Worm (Caenorhabditis elegans) whole organism, L2 larva: ENCODE data around the gene W02D7.4.
A peak's percentile ranks its signal among the peaks of the same experiment; 100 is the strongest.

ENCODE experiments used
- C34F6.9 ChIP-seq: fragments of 150-350 bp; optimal IDR thresholded peaks from 2 replicates; lab custom pipeline; 2014; ENCODE audit warnings: missing biosample characterization, missing genetic modification characterization
- F13H6.1 ChIP-seq: sonication (generic microtip); optimal IDR thresholded peaks from 2 replicates; lab custom pipeline; 2016; ENCODE audit warnings: missing genetic modification characterization, missing compliant biosample characterization
- R02D3.7 ChIP-seq: fragments of 150-350 bp; optimal IDR thresholded peaks from 2 replicates; lab custom pipeline; 2014; ENCODE audit warnings: missing biosample characterization, missing genetic modification characterization
- Y55F3AM.14 ChIP-seq: fragments of 200-800 bp; sonication (Bioruptor generic); optimal IDR thresholded peaks from 2 replicates; lab custom pipeline; 2018; ENCODE audit warnings: mild to moderate bottlenecking, missing genetic modification characterization, missing compliant biosample characterization
- ZK546.5 ChIP-seq: sonication (generic microtip); optimal IDR thresholded peaks from 2 replicates; lab custom pipeline; 2017; ENCODE audit warnings: missing biosample characterization, missing genetic modification characterization
- alr-1 ChIP-seq: fragments of 150-350 bp; optimal IDR thresholded peaks from 2 replicates; lab custom pipeline; 2014; ENCODE audit warnings: missing biosample characterization, missing genetic modification characterization
- aly-2 ChIP-seq: fragments of 150-350 bp; optimal IDR thresholded peaks from 2 replicates; lab custom pipeline; 2014; ENCODE audit warnings: missing biosample characterization, missing genetic modification characterization
- ama-1 ChIP-seq: fragments of 150-350 bp; optimal IDR thresholded peaks from 2 replicates; lab custom pipeline; 2018; ENCODE audit warnings: inconsistent platforms
- blmp-1 ChIP-seq: sonication (generic microtip); optimal IDR thresholded peaks from 2 replicates; lab custom pipeline; 2017; ENCODE audit warnings: missing genetic modification characterization, mild to moderate bottlenecking, missing compliant biosample characterization, antibody characterized with exemption, moderate library complexity; ENCODE audit not compliant: insufficient read depth
- ceh-16 ChIP-seq: fragments of 150-350 bp; optimal IDR thresholded peaks from 2 replicates; lab custom pipeline; 2014; ENCODE audit warnings: missing biosample characterization, missing genetic modification characterization
- crh-2 ChIP-seq: sonication (generic microtip); optimal IDR thresholded peaks from 2 replicates; lab custom pipeline; 2017; ENCODE audit warnings: missing biosample characterization, missing genetic modification characterization
- dmd-4 ChIP-seq: sonication (generic microtip); optimal IDR thresholded peaks from 2 replicates; lab custom pipeline; 2017; ENCODE audit warnings: missing biosample characterization, missing genetic modification characterization
- egl-27 ChIP-seq: sonication (generic microtip); optimal IDR thresholded peaks from 3 replicates; lab custom pipeline; 2017; ENCODE audit warnings: missing biosample characterization, missing genetic modification reagents, missing genetic modification characterization
- elt-1 ChIP-seq: fragments of 150-350 bp; optimal IDR thresholded peaks from 2 replicates; lab custom pipeline; 2014; ENCODE audit warnings: missing biosample characterization, missing genetic modification characterization
- elt-3 ChIP-seq: sonication (generic microtip); optimal IDR thresholded peaks from 2 replicates; lab custom pipeline; 2017; ENCODE audit warnings: missing biosample characterization, missing genetic modification characterization
- fos-1 ChIP-seq: fragments of 150-350 bp; optimal IDR thresholded peaks from 2 replicates; lab custom pipeline; 2014; ENCODE audit warnings: missing biosample characterization, missing genetic modification characterization
- gmeb-1 ChIP-seq: fragments of 150-350 bp; optimal IDR thresholded peaks from 2 replicates; lab custom pipeline; 2014; ENCODE audit warnings: missing biosample characterization, missing genetic modification characterization
- lin-13 ChIP-seq: fragments of 150-350 bp; optimal IDR thresholded peaks from 2 replicates; lab custom pipeline; 2014; ENCODE audit warnings: missing biosample characterization, missing genetic modification reagents, missing genetic modification characterization
- lin-39 ChIP-seq: fragments of 150-350 bp; optimal IDR thresholded peaks from 2 replicates; lab custom pipeline; 2014; ENCODE audit warnings: missing biosample characterization, missing genetic modification reagents, missing genetic modification characterization
- lsy-2 ChIP-seq, 2 experiments: fragments of 150-350 bp in 1 of 2; sonication (generic microtip) in 1 of 2; optimal IDR thresholded peaks; 2 replicates each; lab custom pipeline; 2014 to 2017; ENCODE audit warnings: missing biosample characterization in 2 of 2, missing genetic modification characterization in 2 of 2
- mab-5 ChIP-seq: fragments of 150-350 bp; optimal IDR thresholded peaks from 2 replicates; lab custom pipeline; 2014; ENCODE audit warnings: missing biosample characterization, missing genetic modification characterization
- mbf-1 ChIP-seq: sonication (generic microtip); optimal IDR thresholded peaks from 2 replicates; lab custom pipeline; 2017; ENCODE audit warnings: missing biosample characterization, missing genetic modification characterization
- mdl-1 ChIP-seq, 2 experiments: fragments of 150-350 bp in 1 of 2; sonication (generic microtip) in 1 of 2; optimal IDR thresholded peaks; 2 replicates each; lab custom pipeline; 2017; ENCODE audit warnings: missing biosample characterization in 2 of 2, missing genetic modification characterization in 2 of 2
- nhr-10 ChIP-seq: sonication (generic microtip); optimal IDR thresholded peaks from 2 replicates; lab custom pipeline; 2017; ENCODE audit warnings: missing biosample characterization, missing genetic modification characterization
- nhr-12 ChIP-seq: fragments of 150-350 bp; optimal IDR thresholded peaks from 2 replicates; lab custom pipeline; 2014; ENCODE audit warnings: missing biosample characterization, missing genetic modification characterization
- nhr-129 ChIP-seq: fragments of 150-350 bp; optimal IDR thresholded peaks from 2 replicates; lab custom pipeline; 2014; ENCODE audit warnings: missing biosample characterization, missing genetic modification characterization
- nhr-21 ChIP-seq: fragments of 150-350 bp; optimal IDR thresholded peaks from 2 replicates; lab custom pipeline; 2014; ENCODE audit warnings: missing biosample characterization, missing genetic modification characterization
- nhr-23 ChIP-seq: fragments of 150-350 bp; optimal IDR thresholded peaks from 2 replicates; lab custom pipeline; 2014; ENCODE audit warnings: missing biosample characterization, missing genetic modification reagents, missing genetic modification characterization
- nhr-237 ChIP-seq: fragments of 150-350 bp; optimal IDR thresholded peaks from 2 replicates; lab custom pipeline; 2014; ENCODE audit warnings: missing biosample characterization, missing genetic modification characterization
- nhr-25 ChIP-seq: fragments of 150-350 bp; sonication (generic microtip); optimal IDR thresholded peaks from 3 replicates; lab custom pipeline; 2014; ENCODE audit warnings: missing biosample characterization, missing genetic modification characterization
- nhr-77 ChIP-seq: fragments of 150-350 bp; optimal IDR thresholded peaks from 2 replicates; lab custom pipeline; 2014; ENCODE audit warnings: missing biosample characterization, missing genetic modification characterization
- peb-1 ChIP-seq: fragments of 150-350 bp; optimal IDR thresholded peaks from 2 replicates; lab custom pipeline; 2014; ENCODE audit warnings: missing biosample characterization, missing genetic modification characterization
- sem-4 ChIP-seq: fragments of 150-350 bp; optimal IDR thresholded peaks from 2 replicates; lab custom pipeline; 2014; ENCODE audit warnings: missing biosample characterization, missing genetic modification reagents, missing genetic modification characterization
- skn-1 ChIP-seq: sonication (generic microtip); optimal IDR thresholded peaks from 2 replicates; lab custom pipeline; 2017; ENCODE audit warnings: missing biosample characterization, missing genetic modification characterization
- sma-3 ChIP-seq: sonication (generic microtip); optimal IDR thresholded peaks from 2 replicates; lab custom pipeline; 2016; ENCODE audit warnings: missing genetic modification reagents, missing genetic modification characterization, missing compliant biosample characterization
- sma-9 ChIP-seq, 2 experiments: fragments of 150-350 bp in 1 of 2; sonication (generic microtip) in 1 of 2; optimal IDR thresholded peaks; 2 replicates each; lab custom pipeline; 2014 to 2016; ENCODE audit warnings: missing genetic modification characterization in 2 of 2, mild to moderate bottlenecking in 1 of 2, missing biosample characterization in 1 of 2, missing compliant biosample characterization in 1 of 2, missing genetic modification reagents in 1 of 2, moderate library complexity in 1 of 2
- snpc-4 ChIP-seq: fragments of 150-350 bp; optimal IDR thresholded peaks from 2 replicates; lab custom pipeline; 2014; ENCODE audit warnings: missing biosample characterization, missing genetic modification characterization
- unc-39 ChIP-seq: fragments of 150-350 bp; optimal IDR thresholded peaks from 2 replicates; lab custom pipeline; 2014; ENCODE audit warnings: missing biosample characterization, missing genetic modification characterization
- unc-55 ChIP-seq: fragments of 150-350 bp; sonication (generic microtip); optimal IDR thresholded peaks from 3 replicates; lab custom pipeline; 2014; ENCODE audit warnings: missing biosample characterization, missing genetic modification reagents, missing genetic modification characterization
- unc-62 ChIP-seq: fragments of 150-350 bp; optimal IDR thresholded peaks from 2 replicates; lab custom pipeline; 2014; ENCODE audit warnings: missing biosample characterization, missing genetic modification reagents, missing genetic modification characterization
- zag-1 ChIP-seq: fragments of 150-350 bp; optimal IDR thresholded peaks from 2 replicates; lab custom pipeline; 2014; ENCODE audit warnings: missing biosample characterization, missing genetic modification characterization
- ztf-1 ChIP-seq: fragments of 200-800 bp; sonication (Bioruptor generic); conservative IDR thresholded peaks from 2 replicates; pipeline ENCODE4 v1.3.6; 2022; ENCODE audit warnings: missing genetic modification characterization, missing compliant biosample characterization
- ztf-11 ChIP-seq: sonication (generic microtip); optimal IDR thresholded peaks from 2 replicates; lab custom pipeline; 2017; ENCODE audit warnings: missing biosample characterization, missing genetic modification characterization
- ztf-4 ChIP-seq: fragments of 150-350 bp; optimal IDR thresholded peaks from 2 replicates; lab custom pipeline; 2014; ENCODE audit warnings: missing biosample characterization, missing genetic modification characterization

W02D7.4 gene

DNA sequence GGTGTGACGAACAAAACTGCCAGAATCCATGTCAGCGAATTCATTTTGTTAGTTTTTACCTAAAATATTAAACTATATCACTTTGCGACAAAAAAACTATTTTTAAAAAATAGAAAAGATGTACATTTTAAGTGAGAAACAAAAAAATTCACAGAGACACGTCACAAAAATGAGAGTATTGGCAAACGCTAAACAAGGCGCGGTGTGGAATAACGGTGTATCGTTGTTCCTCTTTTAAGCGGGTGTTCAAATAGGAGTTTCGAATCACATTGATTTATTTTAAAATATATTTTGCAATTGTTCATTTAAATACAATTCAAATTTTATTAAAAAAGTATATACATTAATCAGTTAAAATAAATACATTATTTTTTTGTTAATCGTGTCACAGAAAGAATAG, 5.1 kb upstream of the W02D7.4 start, which contains the start of gene sel-9:
sel-9 (minus strand) TSS at position 59 of the 400 bp plus-strand sequence.
- TF ChIP-seq snpc-4 (tag; lab: Kevin White, UChicago) (peak; percentile 3), R02D3.7 (tag; lab: Kevin White, UChicago) (no peak), skn-1 (tag; lab: Kevin White, UChicago) (no peak), nhr-129 (peak; percentile 45), unc-55 (peak; percentile 79), ceh-16 (tag; lab: Kevin White, UChicago) (no peak), mab-5 (no peak), nhr-10 (no peak), nhr-77 (no peak), unc-62 (GFP tag; lab: Kevin White, UChicago) (no peak), mdl-1 (tag; optimal IDR thresholded peaks at IDR 0.05; lab: Kevin White, UChicago) (no peak), nhr-12 (tag; lab: Kevin White, UChicago) (no peak), mbf-1 (tag; lab: Kevin White, UChicago) (no peak), lsy-2 (tag; optimal IDR thresholded peaks at IDR 0.05; lab: Kevin White, UChicago) (peak in 1 of 2 experiments; percentile 73), alr-1 (tag; lab: Kevin White, UChicago) (no peak), zag-1 (tag; lab: Kevin White, UChicago) (no peak), unc-39 (tag; lab: Kevin White, UChicago) (no peak), sma-3 (GFP tag; lab: Kevin White, UChicago) (peak; percentile 24), nhr-21 (tag; lab: Kevin White, UChicago) (no peak), Y55F3AM.14 (GFP tag; lab: Kevin White, UChicago) (no peak), peb-1 (tag; lab: Kevin White, UChicago) (no peak), ama-1 (lab: Kevin White, UChicago) (peak; percentile 3), nhr-23 (tag; lab: Kevin White, UChicago) (no peak), egl-27 (tag; lab: Kevin White, UChicago) (no peak), nhr-25 (tag; lab: Kevin White, UChicago) (no peak), gmeb-1 (tag; lab: Kevin White, UChicago) (peak; percentile 90), F13H6.1 (tag; lab: Kevin White, UChicago) (peak; percentile 10), fos-1 (tag; lab: Kevin White, UChicago) (peak; percentile 17), ZK546.5 (tag; lab: Kevin White, UChicago) (no peak), crh-2 (tag; lab: Kevin White, UChicago) (peak; percentile 85), C34F6.9 (tag; lab: Kevin White, UChicago) (peak; percentile 57), elt-3 (tag; lab: Kevin White, UChicago) (no peak), blmp-1 (tag; lab: Kevin White, UChicago) (peak; percentile 6), dmd-4 (tag; lab: Kevin White, UChicago) (no peak), sma-9 (GFP tag; optimal IDR thresholded peaks at IDR 0.05; lab: Kevin White, UChicago) (peak; percentile 50), sma-9 (tag; optimal IDR thresholded peaks at IDR 0.05; lab: Kevin White, UChicago) (no peak), nhr-237 (tag; lab: Kevin White, UChicago) (no peak), lin-39 (no peak), ztf-11 (no peak), lin-13 (GFP tag; lab: Kevin White, UChicago) (peak; percentile 19), elt-1 (tag; lab: Kevin White, UChicago) (no peak)
- TF ChIP-seq, all 48 proteins: peak for 14

DNA sequence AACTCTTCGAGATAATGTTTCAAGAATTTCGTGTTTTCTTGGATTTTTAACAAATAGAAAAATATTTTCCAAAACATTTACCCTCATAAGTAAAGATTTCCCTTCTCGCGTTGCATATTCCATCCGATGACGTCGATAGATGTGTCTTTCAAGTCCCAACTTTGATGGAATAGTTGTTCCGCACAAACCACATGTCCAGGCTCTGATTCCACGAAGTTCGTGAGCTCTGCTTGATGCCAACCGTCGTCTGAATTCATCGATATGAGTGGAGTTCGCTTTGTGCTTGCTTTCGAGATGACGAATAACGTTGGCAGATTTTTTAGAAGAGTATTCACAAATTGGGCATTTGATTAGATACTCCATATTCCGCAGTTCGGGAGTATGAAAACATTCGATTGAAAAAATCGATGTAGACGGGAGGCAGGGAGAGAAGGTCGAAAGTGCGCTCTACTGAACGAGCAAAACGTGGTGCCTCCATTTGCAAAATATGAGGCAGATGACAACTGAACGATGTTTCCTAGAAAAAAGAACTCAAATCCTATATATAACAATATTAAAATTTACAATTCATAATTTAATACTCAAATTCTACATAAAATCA, 3.6 kb upstream of the W02D7.4 start, which contains the start of gene W02D7.6:
W02D7.6 (minus strand) TSS at position 573 of the 601 bp plus-strand sequence.
- TF ChIP-seq C34F6.9 (tag; lab: Kevin White, UChicago) (peak; percentile 46), nhr-12 (tag; lab: Kevin White, UChicago) (no peak), nhr-129 (peak; percentile 48), mdl-1 (tag; optimal IDR thresholded peaks at IDR 0.05; lab: Kevin White, UChicago) (no peak), sem-4 (tag; lab: Kevin White, UChicago) (peak; percentile 13), crh-2 (tag; lab: Kevin White, UChicago) (peak; percentile 62), mbf-1 (tag; lab: Kevin White, UChicago) (no peak), aly-2 (no peak), mab-5 (no peak), zag-1 (tag; lab: Kevin White, UChicago) (no peak), unc-55 (no peak), lsy-2 (tag; optimal IDR thresholded peaks at IDR 0.05; lab: Kevin White, UChicago) (peak in 1 of 2 experiments; percentile 19), gmeb-1 (tag; lab: Kevin White, UChicago) (no peak), sma-9 (GFP tag; optimal IDR thresholded peaks at IDR 0.05; lab: Kevin White, UChicago) (peak; percentile 23), sma-9 (tag; optimal IDR thresholded peaks at IDR 0.05; lab: Kevin White, UChicago) (no peak), lin-39 (no peak), nhr-23 (tag; lab: Kevin White, UChicago) (no peak), alr-1 (tag; lab: Kevin White, UChicago) (no peak), ztf-1 (GFP tag; lab: Robert Waterston, UW) (no peak), ztf-4 (no peak)
